Worm (Caenorhabditis elegans): ENCODE data around the gene Y37A1A.4.

Y37A1A.4 gene

ce11 chrIV:13919207-13919759 lies 14.9 kb upstream of the Y37A1A.4 start (continued):
- TF ChIP-seq vab-15 (tag; optimal IDR thresholded peaks at IDR 0.05): no peak
- TF ChIP-seq snpc-4 (tag; optimal IDR thresholded peaks at IDR 0.05): no peak
- TF ChIP-seq egl-27 (tag; optimal IDR thresholded peaks at IDR 0.05): peak in 1 of 2 experiments; percentile 53
- TF ChIP-seq lin-15B (tag; optimal IDR thresholded peaks at IDR 0.05): no peak
- TF ChIP-seq ets-5 (GFP tag; IDR thresholded peaks at IDR 0.05): no peak
- TF ChIP-seq zag-1 (tag; optimal IDR thresholded peaks at IDR 0.05): no peak
- TF ChIP-seq nhr-90 (tag; optimal IDR thresholded peaks at IDR 0.05; ENCODE audit: poor library complexity): peak; percentile 74
- no peak for TF ChIP-seq ama-1 (optimal IDR thresholded peaks at IDR 0.05)
- peak; percentile 100 for TF ChIP-seq elt-2 (tag; optimal IDR thresholded peaks at IDR 0.05)
- TF ChIP-seq snu-23 (GFP tag; optimal IDR thresholded peaks at IDR 0.05): no peak
- no peak for TF ChIP-seq nhr-84 (tag; optimal IDR thresholded peaks at IDR 0.05)
- TF ChIP-seq pag-3 (tag; optimal IDR thresholded peaks at IDR 0.05; ENCODE audit: borderline replicate concordance, insufficient read depth): no peak
- TF ChIP-seq unc-98 (GFP tag; IDR thresholded peaks at IDR 0.05): no peak
- TF ChIP-seq nhr-28 (tag; optimal IDR thresholded peaks at IDR 0.05): no peak
- TF ChIP-seq zip-4 (GFP tag; optimal IDR thresholded peaks at IDR 0.05): no peak
- no peak for TF ChIP-seq aha-1 (tag; optimal IDR thresholded peaks at IDR 0.05)
- TF ChIP-seq mef-2 (tag; optimal IDR thresholded peaks at IDR 0.05): no peak
- TF ChIP-seq F16B12.6 (tag; optimal IDR thresholded peaks at IDR 0.05): no peak
- no peak for TF ChIP-seq ceh-82 (tag; optimal IDR thresholded peaks at IDR 0.05)
- no peak for TF ChIP-seq C16A3.4 (tag; optimal IDR thresholded peaks at IDR 0.05)
- TF ChIP-seq aly-2 (tag; optimal IDR thresholded peaks at IDR 0.05): no peak
- TF ChIP-seq lsy-2 (tag; optimal IDR thresholded peaks at IDR 0.05): peak; percentile 48 to 91
- TF ChIP-seq grh-1 (GFP tag; IDR thresholded peaks at IDR 0.05): no peak
- TF ChIP-seq sox-4 (tag; optimal IDR thresholded peaks at IDR 0.05): no peak
- TF ChIP-seq tbx-2 (tag; optimal IDR thresholded peaks at IDR 0.05): peak; percentile 21
- TF ChIP-seq sptf-1 (tag; optimal IDR thresholded peaks at IDR 0.05): no peak
- peak; percentile 90 for TF ChIP-seq tlp-1 (tag; optimal IDR thresholded peaks at IDR 0.05)
- TF ChIP-seq sup-37 (GFP tag; optimal IDR thresholded peaks at IDR 0.05): no peak
- TF ChIP-seq elt-3 (tag; optimal IDR thresholded peaks at IDR 0.05): peak; percentile 97 to 100 (median 99)
- TF ChIP-seq nhr-20 (tag; optimal IDR thresholded peaks at IDR 0.05): peak; percentile 77
- TF ChIP-seq unc-30 (tag; optimal IDR thresholded peaks at IDR 0.05): no peak
- no peak for TF ChIP-seq Y116A8C.19 (tag; optimal IDR thresholded peaks at IDR 0.05; ENCODE audit: borderline replicate concordance)

ce11 chrIV:13922289-13922688 lies 11.9 kb upstream of the Y37A1A.4 start:
- 0 out of 2 replicates have a peak, but pooled peaks have one; percentile 25 for TF ChIP-seq grh-1 (GFP tag; IDR thresholded peaks at IDR 0.05)

- TF ChIP-seq pag-3 (tag; optimal IDR thresholded peaks at IDR 0.05; ENCODE audit: borderline replicate concordance, insufficient read depth) (no peak), mab-9 (GFP tag; IDR thresholded peaks at IDR 0.05) (no peak), sptf-1 (tag; optimal IDR thresholded peaks at IDR 0.05) (no peak), hpl-2 (GFP tag; optimal IDR thresholded peaks at IDR 0.05) (no peak), fkh-8 (tag; optimal IDR thresholded peaks at IDR 0.05) (no peak), nhr-84 (tag; optimal IDR thresholded peaks at IDR 0.05) (no peak), sox-4 (tag; optimal IDR thresholded peaks at IDR 0.05) (no peak), unc-86 (tag; optimal IDR thresholded peaks at IDR 0.05) (no peak)
Observed at ce11 chrIV:13927641-13928040, 6.5 kb upstream of the Y37A1A.4 start.

DNA sequence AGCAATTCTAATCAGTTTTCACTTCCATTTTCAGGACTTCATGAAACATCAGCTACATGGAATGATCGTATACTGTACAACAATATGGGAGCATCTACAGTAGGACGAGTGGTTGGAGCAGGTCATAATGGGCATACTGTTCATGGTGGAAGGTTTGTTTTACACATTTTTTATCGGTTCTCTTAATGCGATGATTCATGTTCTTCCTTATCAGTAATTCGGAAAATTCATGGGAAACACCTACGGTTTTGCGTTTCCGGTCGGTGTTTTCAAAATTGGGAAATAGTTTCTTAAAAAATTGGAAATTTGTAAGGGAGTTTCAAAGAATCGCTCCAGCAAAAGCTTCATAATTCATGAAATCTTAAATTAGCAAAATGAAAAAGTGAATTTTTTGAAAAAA lies 6.7 kb downstream of the Y37A1A.4 start:
- peak; percentile 51 for TF ChIP-seq elt-2 (tag; optimal IDR thresholded peaks at IDR 0.05)
- no peak for TF ChIP-seq unc-130 (tag; optimal IDR thresholded peaks at IDR 0.05)
- no peak for TF ChIP-seq sox-4 (tag; optimal IDR thresholded peaks at IDR 0.05)

Data from whole organism, L1 larva.